Fruit fly (Drosophila melanogaster): ENCODE data around the gene BomT3.

Gene BomT3

DNA sequence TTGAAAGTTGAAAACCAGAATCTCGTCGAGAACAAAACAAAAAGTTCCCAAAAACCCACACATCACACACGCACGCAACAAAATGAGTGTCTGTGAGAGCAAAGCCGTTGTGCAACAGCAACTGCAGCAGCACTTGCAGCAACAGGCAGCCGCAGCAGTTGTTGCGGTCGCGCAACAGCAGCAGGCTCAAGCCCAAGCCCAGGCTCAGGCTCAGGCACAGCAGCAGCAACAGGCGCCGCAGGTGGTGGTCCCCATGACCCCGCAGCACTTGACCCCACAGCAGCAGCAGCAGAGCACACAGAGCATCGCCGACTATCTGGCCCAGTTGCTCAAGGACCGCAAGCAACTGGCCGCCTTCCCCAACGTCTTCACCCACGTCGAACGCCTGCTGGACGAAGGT, 43.2 kb downstream of the BomT3 start:
- TF ChIP-seq svp (GFP tag) (peak; percentile 77), Hr38 (GFP tag; optimal IDR thresholded peaks at IDR 0.05) (no peak), acj6 (GFP tag; optimal IDR thresholded peaks at IDR 0.05) (no peak), CG6276 (GFP tag; optimal IDR thresholded peaks at IDR 0.05) (no peak), CG6163 (GFP tag; IDR thresholded peaks at IDR 0.05) (peak; percentile 9; the same call in 1 of the 3 replicates), net (GFP tag; optimal IDR thresholded peaks at IDR 0.05) (no peak)

DNA sequence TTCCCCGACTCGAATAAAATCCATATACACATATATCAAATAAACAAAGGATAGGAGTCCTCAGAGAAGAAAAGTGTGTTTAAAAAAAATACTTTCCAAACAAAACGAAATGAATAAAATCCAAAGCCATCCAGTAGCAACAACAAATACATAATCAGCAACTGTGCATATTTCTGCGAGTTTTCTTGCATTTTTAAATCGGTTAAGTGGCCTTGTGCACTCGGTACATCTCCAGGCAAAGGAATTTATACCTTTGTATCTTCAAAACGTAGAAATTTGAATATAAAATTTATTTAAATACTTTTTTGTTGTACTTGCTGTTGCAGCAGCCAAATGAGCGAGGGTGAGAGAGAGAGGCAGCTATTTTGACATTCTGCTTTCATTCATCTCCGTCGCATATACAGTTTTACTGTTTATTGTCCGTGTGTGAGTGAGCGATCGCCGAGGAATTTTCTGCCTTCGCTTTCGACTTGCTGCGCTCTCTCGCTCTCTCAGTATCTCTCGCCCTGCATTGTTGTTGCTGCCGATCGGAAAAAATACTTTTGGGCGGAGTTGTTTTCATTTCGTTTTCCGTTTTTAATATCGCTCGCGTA, 43.8 kb downstream of the BomT3 start:
- TF ChIP-seq fd59A (GFP tag; optimal IDR thresholded peaks at IDR 0.05) (no peak), achi (GFP tag; optimal IDR thresholded peaks at IDR 0.05) (peak; percentile 74), ss (GFP tag; optimal IDR thresholded peaks at IDR 0.05) (peak in 1 of 2 experiments; percentile 2), CG11294 (GFP tag; IDR thresholded peaks at IDR 0.05) (no peak), dsx (GFP tag; optimal IDR thresholded peaks at IDR 0.05; ENCODE audit: poor library complexity, severe bottlenecking) (peak; percentile 0), Eip78C (GFP tag) (peak; percentile 71), CG15336 (GFP tag; IDR thresholded peaks at IDR 0.05) (0 out of 2 replicates have a peak, but pooled peaks have one; percentile 8)

DNA sequence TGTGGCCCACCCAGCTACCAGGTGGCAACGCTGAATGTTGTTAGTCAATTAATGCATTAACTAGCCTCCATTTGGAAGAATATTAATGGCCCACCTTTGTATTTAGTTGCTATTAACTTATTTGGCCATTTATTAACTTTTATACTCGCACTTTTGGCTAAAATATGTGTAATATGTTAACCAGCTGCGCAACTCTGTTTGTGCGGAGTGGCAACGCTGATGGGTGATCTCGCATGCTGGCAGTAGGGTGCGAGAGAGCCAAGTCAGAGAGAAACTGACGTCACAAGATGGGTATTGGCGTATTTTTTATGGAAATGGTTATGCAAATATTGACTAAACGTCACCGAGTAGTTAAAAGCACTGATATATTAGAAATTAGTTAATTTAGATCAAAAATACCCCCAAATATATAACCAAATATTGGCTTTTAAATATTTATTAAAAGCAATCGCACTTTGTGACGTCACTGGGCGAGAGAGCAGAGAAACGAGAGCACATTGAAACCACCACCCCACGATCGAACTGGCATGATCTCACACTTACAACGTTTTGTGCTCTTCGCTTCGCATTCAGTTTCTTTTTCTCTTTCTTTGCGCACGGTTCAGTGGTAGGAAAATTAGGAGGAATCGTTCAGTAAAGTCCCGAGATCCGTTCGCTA, 44.4 kb downstream of the BomT3 start, which contains the start of gene how:
TSS of gene how (plus strand) at position 567 of the 658 bp plus-strand sequence.
- TF ChIP-seq Hr4 (GFP tag; optimal IDR thresholded peaks at IDR 0.05) = peak; percentile 47
- peak in 1 of 2 experiments; percentile 4 for TF ChIP-seq ss (GFP tag; optimal IDR thresholded peaks at IDR 0.05)
- no peak for TF ChIP-seq net (GFP tag; optimal IDR thresholded peaks at IDR 0.05)
- TF ChIP-seq CG3032 (tag; optimal IDR thresholded peaks at IDR 0.05) = peak; percentile 11
- TF ChIP-seq achi (GFP tag; optimal IDR thresholded peaks at IDR 0.05) = no peak
- TF ChIP-seq CG34406 (GFP tag; optimal IDR thresholded peaks at IDR 0.05) = peak; percentile 46
- no peak for TF ChIP-seq Hr38 (GFP tag; optimal IDR thresholded peaks at IDR 0.05)
- TF ChIP-seq CG8632 (GFP tag; optimal IDR thresholded peaks at IDR 0.05) = peak; percentile 44
- no peak for TF ChIP-seq CG10669 (GFP tag; optimal IDR thresholded peaks at IDR 0.05)
- 0 out of 3 replicates have a peak, but pooled peaks have one; percentile 24 for TF ChIP-seq eg (GFP tag; IDR thresholded peaks at IDR 0.05)
- peak; percentile 26; the same call in 1 of the 3 replicates for TF ChIP-seq CG6163 (GFP tag; IDR thresholded peaks at IDR 0.05)
- no peak for TF ChIP-seq CG11902 (GFP tag; optimal IDR thresholded peaks at IDR 0.05)
- TF ChIP-seq CG4318 (GFP tag; optimal IDR thresholded peaks at IDR 0.05) = no peak
- peak; percentile 4 for TF ChIP-seq Sox14 (GFP tag; optimal IDR thresholded peaks at IDR 0.05)
- TF ChIP-seq cyc (GFP tag; optimal IDR thresholded peaks at IDR 0.05) = peak; percentile 36
- no peak for TF ChIP-seq CG11762 (GFP tag; optimal IDR thresholded peaks at IDR 0.05; ENCODE audit: insufficient read depth)
- peak; percentile 20 for TF ChIP-seq Sox15 (GFP tag; optimal IDR thresholded peaks at IDR 0.05)
- peak; percentile 32 for TF ChIP-seq CG32006 (GFP tag; optimal IDR thresholded peaks at IDR 0.05)
- no peak for TF ChIP-seq vri (GFP tag; optimal IDR thresholded peaks at IDR 0.05)
- no peak for TF ChIP-seq Ets21C (GFP tag; optimal IDR thresholded peaks at IDR 0.05)
- TF ChIP-seq CG6808 (GFP tag; optimal IDR thresholded peaks at IDR 0.05) = peak; percentile 20
- peak; percentile 10 for TF ChIP-seq CG16779 (tag; optimal IDR thresholded peaks at IDR 0.05)
- TF ChIP-seq CG6792 (GFP tag; optimal IDR thresholded peaks at IDR 0.05) = no peak
- peak; percentile 13 for TF ChIP-seq OdsH (GFP tag; optimal IDR thresholded peaks at IDR 0.05)
- TF ChIP-seq Eip93F (GFP tag; optimal IDR thresholded peaks at IDR 0.05) = no peak
- TF ChIP-seq acj6 (GFP tag; optimal IDR thresholded peaks at IDR 0.05) = no peak
- peak; percentile 23 for TF ChIP-seq Eip75B (GFP tag; optimal IDR thresholded peaks at IDR 0.05)
- no peak for TF ChIP-seq Blimp-1 (GFP tag; optimal IDR thresholded peaks at IDR 0.05)
- TF ChIP-seq dsx (GFP tag; optimal IDR thresholded peaks at IDR 0.05; ENCODE audit: poor library complexity, severe bottlenecking) = no peak
- TF ChIP-seq CG15336 (GFP tag; IDR thresholded peaks at IDR 0.05) = peak; percentile 50
- TF ChIP-seq CG8119 (GFP tag; IDR thresholded peaks at IDR 0.05) = peak; percentile 36; the same call in 1 of the 3 replicates
- peak; percentile 44 for TF ChIP-seq topi (GFP tag; optimal IDR thresholded peaks at IDR 0.05)
- peak; percentile 43 for TF ChIP-seq esn (GFP tag; optimal IDR thresholded peaks at IDR 0.05)
- TF ChIP-seq Smox (GFP tag; optimal IDR thresholded peaks at IDR 0.05) = no peak
- no peak for TF ChIP-seq svp (GFP tag)
- no peak for TF ChIP-seq Ets96B (tag; optimal IDR thresholded peaks at IDR 0.05)
- TF ChIP-seq CG8319 (GFP tag; optimal IDR thresholded peaks at IDR 0.05) = no peak
- peak; percentile 15 for TF ChIP-seq CG1621 (tag; optimal IDR thresholded peaks at IDR 0.05)
- peak; percentile 41 for TF ChIP-seq lz (GFP tag; optimal IDR thresholded peaks at IDR 0.05)
- TF ChIP-seq Sox102F (GFP tag; optimal IDR thresholded peaks at IDR 0.05) = peak; percentile 32
- TF ChIP-seq Eip78C (GFP tag) = peak; percentile 78
